Worm (Caenorhabditis elegans) whole organism, L2 larva: Measurements from ENCODE around the gene M03D4.4.

ENCODE experiments used
- C34F6.9 ChIP-seq: fragments of 150-350 bp; optimal IDR thresholded peaks from 2 replicates; lab custom pipeline; 2014; ENCODE audit warnings: missing biosample characterization, missing genetic modification characterization
- Y55F3AM.14 ChIP-seq: fragments of 200-800 bp; sonication (Bioruptor generic); optimal IDR thresholded peaks from 2 replicates; lab custom pipeline; 2018; ENCODE audit warnings: mild to moderate bottlenecking, missing genetic modification characterization, missing compliant biosample characterization
- ZK546.5 ChIP-seq: sonication (generic microtip); optimal IDR thresholded peaks from 2 replicates; lab custom pipeline; 2017; ENCODE audit warnings: missing biosample characterization, missing genetic modification characterization
- aly-2 ChIP-seq: fragments of 150-350 bp; optimal IDR thresholded peaks from 2 replicates; lab custom pipeline; 2014; ENCODE audit warnings: missing biosample characterization, missing genetic modification characterization
- ama-1 ChIP-seq: fragments of 150-350 bp; optimal IDR thresholded peaks from 2 replicates; lab custom pipeline; 2018; ENCODE audit warnings: inconsistent platforms
- ceh-16 ChIP-seq: fragments of 150-350 bp; optimal IDR thresholded peaks from 2 replicates; lab custom pipeline; 2014; ENCODE audit warnings: missing biosample characterization, missing genetic modification characterization
- ceh-82 ChIP-seq: fragments of 150-350 bp; optimal IDR thresholded peaks from 2 replicates; lab custom pipeline; 2014; ENCODE audit warnings: missing biosample characterization, missing genetic modification characterization
- crh-2 ChIP-seq: sonication (generic microtip); optimal IDR thresholded peaks from 2 replicates; lab custom pipeline; 2017; ENCODE audit warnings: missing biosample characterization, missing genetic modification characterization
- dmd-4 ChIP-seq: sonication (generic microtip); optimal IDR thresholded peaks from 2 replicates; lab custom pipeline; 2017; ENCODE audit warnings: missing biosample characterization, missing genetic modification characterization
- elt-3 ChIP-seq: sonication (generic microtip); optimal IDR thresholded peaks from 2 replicates; lab custom pipeline; 2017; ENCODE audit warnings: missing biosample characterization, missing genetic modification characterization
- fos-1 ChIP-seq: fragments of 150-350 bp; optimal IDR thresholded peaks from 2 replicates; lab custom pipeline; 2014; ENCODE audit warnings: missing biosample characterization, missing genetic modification characterization
- lsy-2 ChIP-seq, 2 experiments: fragments of 150-350 bp in 1 of 2; sonication (generic microtip) in 1 of 2; optimal IDR thresholded peaks; 2 replicates each; lab custom pipeline; 2014 to 2017; ENCODE audit warnings: missing biosample characterization in 2 of 2, missing genetic modification characterization in 2 of 2
- mbf-1 ChIP-seq: sonication (generic microtip); optimal IDR thresholded peaks from 2 replicates; lab custom pipeline; 2017; ENCODE audit warnings: missing biosample characterization, missing genetic modification characterization
- nhr-129 ChIP-seq: fragments of 150-350 bp; optimal IDR thresholded peaks from 2 replicates; lab custom pipeline; 2014; ENCODE audit warnings: missing biosample characterization, missing genetic modification characterization
- nhr-21 ChIP-seq: fragments of 150-350 bp; optimal IDR thresholded peaks from 2 replicates; lab custom pipeline; 2014; ENCODE audit warnings: missing biosample characterization, missing genetic modification characterization
- nhr-77 ChIP-seq: fragments of 150-350 bp; optimal IDR thresholded peaks from 2 replicates; lab custom pipeline; 2014; ENCODE audit warnings: missing biosample characterization, missing genetic modification characterization
- peb-1 ChIP-seq: fragments of 150-350 bp; optimal IDR thresholded peaks from 2 replicates; lab custom pipeline; 2014; ENCODE audit warnings: missing biosample characterization, missing genetic modification characterization
- sma-9 ChIP-seq, 2 experiments: fragments of 150-350 bp in 1 of 2; sonication (generic microtip) in 1 of 2; optimal IDR thresholded peaks; 2 replicates each; lab custom pipeline; 2014 to 2016; ENCODE audit warnings: missing genetic modification characterization in 2 of 2, mild to moderate bottlenecking in 1 of 2, missing biosample characterization in 1 of 2, missing compliant biosample characterization in 1 of 2, missing genetic modification reagents in 1 of 2, moderate library complexity in 1 of 2
- snpc-4 ChIP-seq: fragments of 150-350 bp; optimal IDR thresholded peaks from 2 replicates; lab custom pipeline; 2014; ENCODE audit warnings: missing biosample characterization, missing genetic modification characterization
- unc-39 ChIP-seq: fragments of 150-350 bp; optimal IDR thresholded peaks from 2 replicates; lab custom pipeline; 2014; ENCODE audit warnings: missing biosample characterization, missing genetic modification characterization
- zag-1 ChIP-seq: fragments of 150-350 bp; optimal IDR thresholded peaks from 2 replicates; lab custom pipeline; 2014; ENCODE audit warnings: missing biosample characterization, missing genetic modification characterization
- ztf-1 ChIP-seq: fragments of 200-800 bp; sonication (Bioruptor generic); conservative IDR thresholded peaks from 2 replicates; pipeline ENCODE4 v1.3.6; 2022; ENCODE audit warnings: missing genetic modification characterization, missing compliant biosample characterization
- ztf-11 ChIP-seq: sonication (generic microtip); optimal IDR thresholded peaks from 2 replicates; lab custom pipeline; 2017; ENCODE audit warnings: missing biosample characterization, missing genetic modification characterization
- ztf-4 ChIP-seq: fragments of 150-350 bp; optimal IDR thresholded peaks from 2 replicates; lab custom pipeline; 2014; ENCODE audit warnings: missing biosample characterization, missing genetic modification characterization

M03D4.4 gene

ce11 chrIV:6083550-6084041 is 43.5 kb downstream of the M03D4.4 start, which contains the start of gene ugt-20 (continued):
- TF ChIP-seq zag-1: no peak
- peak; percentile 48 for TF ChIP-seq nhr-129 (tag; lab: Kevin White, UChicago)
- no peak for TF ChIP-seq ztf-4 (tag; lab: Kevin White, UChicago)
- TF ChIP-seq mbf-1 (tag; lab: Kevin White, UChicago): no peak
- TF ChIP-seq snpc-4: no peak
- no peak for TF ChIP-seq ceh-82
- TF ChIP-seq ama-1 (lab: Kevin White, UChicago): no peak
- TF ChIP-seq Y55F3AM.14 (GFP tag; lab: Kevin White, UChicago): no peak
- TF ChIP-seq C34F6.9: no peak
- TF ChIP-seq aly-2: no peak
- TF ChIP-seq ztf-11 (tag; lab: Kevin White, UChicago): no peak
- TF ChIP-seq ztf-1 (GFP tag; lab: Robert Waterston, UW): no peak
- TF ChIP-seq unc-39 (tag; lab: Kevin White, UChicago): no peak
- no peak for TF ChIP-seq nhr-21 (tag; lab: Kevin White, UChicago)
- no peak for TF ChIP-seq lsy-2 (tag; optimal IDR thresholded peaks at IDR 0.05; lab: Kevin White, UChicago)
- peak; percentile 93 for TF ChIP-seq sma-9 (GFP tag; optimal IDR thresholded peaks at IDR 0.05; lab: Kevin White, UChicago)
- no peak for TF ChIP-seq sma-9 (tag; optimal IDR thresholded peaks at IDR 0.05; lab: Kevin White, UChicago)
- TF ChIP-seq dmd-4 (tag; lab: Kevin White, UChicago): no peak
- TF ChIP-seq ceh-16 (tag; lab: Kevin White, UChicago): no peak
- peak; percentile 80 for TF ChIP-seq crh-2

- TF ChIP-seq elt-3: no peak
- TF ChIP-seq nhr-21 (tag; lab: Kevin White, UChicago): no peak
- peak; percentile 40 for TF ChIP-seq sma-9 (GFP tag; optimal IDR thresholded peaks at IDR 0.05; lab: Kevin White, UChicago)
- no peak for TF ChIP-seq sma-9 (tag; optimal IDR thresholded peaks at IDR 0.05; lab: Kevin White, UChicago)
- no peak for TF ChIP-seq peb-1 (tag; lab: Kevin White, UChicago)
- no peak for TF ChIP-seq nhr-77
- TF ChIP-seq nhr-129 (tag; lab: Kevin White, UChicago): peak; percentile 25
- TF ChIP-seq ama-1 (lab: Kevin White, UChicago): no peak
- peak; percentile 74 for TF ChIP-seq fos-1 (tag; lab: Kevin White, UChicago)
- TF ChIP-seq, all 48 proteins: peak for 3
These were observed 47.2 kb downstream of the M03D4.4 start, which contains the start of gene ugt-19 for ce11 chrIV:6079925-6080324. TSS of gene ugt-19 (minus strand) at chrIV:6079952.

- TF ChIP-seq peb-1 (tag; lab: Kevin White, UChicago) (no peak), ztf-4 (tag; lab: Kevin White, UChicago) (no peak), aly-2 (no peak), elt-3 (no peak), ZK546.5 (no peak)
These were observed 51.0 kb downstream of the M03D4.4 start, which contains the start of gene cpg-20 for ce11 chrIV:6076128-6076527. TSS of gene cpg-20 (minus strand) at chrIV:6076228.
